Worm (Caenorhabditis elegans) whole organism, L2 larva: ENCODE measurements around the gene F52D2.12.
A peak's percentile ranks its signal among the peaks of the same experiment; 100 is the strongest.

ENCODE experiments used
- R02D3.7 ChIP-seq: fragments of 150-350 bp; optimal IDR thresholded peaks from 2 replicates; lab custom pipeline; 2014; ENCODE audit warnings: missing biosample characterization, missing genetic modification characterization
- egl-27 ChIP-seq: sonication (generic microtip); optimal IDR thresholded peaks from 3 replicates; lab custom pipeline; 2017; ENCODE audit warnings: missing biosample characterization, missing genetic modification reagents, missing genetic modification characterization
- lin-11 ChIP-seq: fragments of 150-350 bp; sonication (generic microtip); optimal IDR thresholded peaks from 2 replicates; lab custom pipeline; 2014; ENCODE audit warnings: missing biosample characterization, missing genetic modification characterization, inconsistent platforms, mixed read lengths
- lin-13 ChIP-seq: fragments of 150-350 bp; optimal IDR thresholded peaks from 2 replicates; lab custom pipeline; 2014; ENCODE audit warnings: missing biosample characterization, missing genetic modification reagents, missing genetic modification characterization
- lin-39 ChIP-seq: fragments of 150-350 bp; optimal IDR thresholded peaks from 2 replicates; lab custom pipeline; 2014; ENCODE audit warnings: missing biosample characterization, missing genetic modification reagents, missing genetic modification characterization
- mab-5 ChIP-seq: fragments of 150-350 bp; optimal IDR thresholded peaks from 2 replicates; lab custom pipeline; 2014; ENCODE audit warnings: missing biosample characterization, missing genetic modification characterization
- nhr-77 ChIP-seq: fragments of 150-350 bp; optimal IDR thresholded peaks from 2 replicates; lab custom pipeline; 2014; ENCODE audit warnings: missing biosample characterization, missing genetic modification characterization
- peb-1 ChIP-seq: fragments of 150-350 bp; optimal IDR thresholded peaks from 2 replicates; lab custom pipeline; 2014; ENCODE audit warnings: missing biosample characterization, missing genetic modification characterization
- snpc-4 ChIP-seq: fragments of 150-350 bp; optimal IDR thresholded peaks from 2 replicates; lab custom pipeline; 2014; ENCODE audit warnings: missing biosample characterization, missing genetic modification characterization
- unc-39 ChIP-seq: fragments of 150-350 bp; optimal IDR thresholded peaks from 2 replicates; lab custom pipeline; 2014; ENCODE audit warnings: missing biosample characterization, missing genetic modification characterization
- zag-1 ChIP-seq: fragments of 150-350 bp; optimal IDR thresholded peaks from 2 replicates; lab custom pipeline; 2014; ENCODE audit warnings: missing biosample characterization, missing genetic modification characterization
- ztf-11 ChIP-seq: sonication (generic microtip); optimal IDR thresholded peaks from 2 replicates; lab custom pipeline; 2017; ENCODE audit warnings: missing biosample characterization, missing genetic modification characterization

- no peak for TF ChIP-seq peb-1 (tag; lab: Kevin White, UChicago)
- TF ChIP-seq snpc-4, result no peak
- no peak for TF ChIP-seq egl-27 (tag; lab: Kevin White, UChicago)
- no peak for TF ChIP-seq nhr-77 (tag; lab: Kevin White, UChicago)
- no peak for TF ChIP-seq mab-5 (tag; lab: Kevin White, UChicago)
- peak; percentile 11 for TF ChIP-seq lin-13
- no peak for TF ChIP-seq unc-39 (tag; lab: Kevin White, UChicago)
- no peak for TF ChIP-seq ztf-11 (tag; lab: Kevin White, UChicago)
- no peak for TF ChIP-seq lin-39 (tag; lab: Kevin White, UChicago)
- no peak for TF ChIP-seq R02D3.7 (tag; lab: Kevin White, UChicago)
- TF ChIP-seq zag-1, result no peak
- no peak for TF ChIP-seq lin-11 (tag; lab: Kevin White, UChicago)
Measured at ce11 chrX:1960895-1961715, 16.7 kb upstream of the F52D2.12 start.
